Fruit fly (Drosophila melanogaster) whole organism, embryonic: ENCODE results near the gene CG13842.

Experiments
- ATbp ChIP-seq: fragments of 200-800 bp; sonication (Bioruptor generic); optimal IDR thresholded peaks from 2 replicates; lab custom pipeline; 2017; ENCODE audit warnings: missing biosample characterization, mild to moderate bottlenecking, missing genetic modification characterization, missing genetic modification reagents
- Abd-B ChIP-seq: fragments of 200-800 bp; sonication (Bioruptor generic); optimal IDR thresholded peaks from 2 replicates; lab custom pipeline; 2018; ENCODE audit warnings: missing biosample characterization, mild to moderate bottlenecking, missing genetic modification characterization, moderate library complexity
- Asciz ChIP-seq: fragments of 200-800 bp; sonication (Bioruptor generic); optimal IDR thresholded peaks from 2 replicates; lab custom pipeline; 2017; ENCODE audit warnings: missing biosample characterization, mild to moderate bottlenecking, missing genetic modification characterization, missing genetic modification reagents
- Atf6 ChIP-seq: fragments of 200-800 bp; sonication (Bioruptor generic); IDR thresholded peaks from 2 replicates; pipeline ENCODE4 v1.3.6; 2022; ENCODE audit warnings: missing biosample characterization, missing genetic modification characterization
- B-H1 ChIP-seq: fragments of 200-800 bp; sonication (Bioruptor generic); IDR thresholded peaks from 3 replicates; pipeline ENCODE4 v1.3.6; 2022; ENCODE audit warnings: missing biosample characterization, missing genetic modification characterization
- CG10959 ChIP-seq: fragments of 200-800 bp; sonication (Bioruptor generic); IDR thresholded peaks from 2 replicates; pipeline ENCODE4 v1.3.6; 2022; ENCODE audit warnings: missing biosample characterization, missing genetic modification characterization
- CG11247 ChIP-seq: fragments of 200-800 bp; sonication (Bioruptor generic); IDR thresholded peaks from 2 replicates; pipeline ENCODE4 v1.3.6; 2022; ENCODE audit warnings: missing biosample characterization, missing genetic modification characterization
- CG11723 ChIP-seq: fragments of 200-800 bp; sonication (Bioruptor generic); optimal IDR thresholded peaks from 2 replicates; lab custom pipeline; 2017; ENCODE audit warnings: missing biosample characterization, mild to moderate bottlenecking, missing genetic modification characterization
- CG12236 ChIP-seq: fragments of 200-800 bp; sonication (Bioruptor generic); optimal IDR thresholded peaks from 2 replicates; lab custom pipeline; 2016; ENCODE audit warnings: missing biosample characterization, missing genetic modification characterization
- CG14710 ChIP-seq: fragments of 200-800 bp; sonication (Bioruptor generic); optimal IDR thresholded peaks from 3 replicates; lab custom pipeline; 2019; ENCODE audit warnings: missing biosample characterization, mild to moderate bottlenecking, missing genetic modification characterization, moderate library complexity
- CG16813 ChIP-seq: fragments of 200-800 bp; sonication (Bioruptor generic); IDR thresholded peaks from 3 replicates; pipeline ENCODE4 v1.3.6; 2022; ENCODE audit warnings: missing biosample characterization, missing genetic modification characterization; ENCODE audit not compliant: partially characterized antibody
- CG17328 ChIP-seq: fragments of 200-800 bp; sonication (Bioruptor generic); IDR thresholded peaks from 2 replicates; pipeline ENCODE4 v1.3.6; 2022; ENCODE audit warnings: missing biosample characterization, missing genetic modification characterization
- CG17361 ChIP-seq: fragments of 200-800 bp; sonication (Bioruptor generic); IDR thresholded peaks from 3 replicates; pipeline ENCODE4 v1.3.6; 2022; ENCODE audit warnings: missing biosample characterization, missing genetic modification characterization
- CG17612 ChIP-seq: fragments of 200-800 bp; sonication (Bioruptor generic); IDR thresholded peaks from 2 replicates; pipeline ENCODE4 v1.3.6; 2022; ENCODE audit warnings: missing biosample characterization, missing genetic modification characterization
- CG2712 ChIP-seq: fragments of 200-800 bp; optimal IDR thresholded peaks from 3 replicates; lab custom pipeline; 2019; ENCODE audit warnings: missing biosample characterization, mild to moderate bottlenecking, missing genetic modification characterization, moderate library complexity
- CG32767 ChIP-seq: fragments of 200-800 bp; sonication (Bioruptor generic); IDR thresholded peaks from 2 replicates; pipeline ENCODE4 v1.3.6; 2022; ENCODE audit warnings: missing biosample characterization, missing genetic modification characterization
- CG4404 ChIP-seq: fragments of 200-800 bp; sonication (Bioruptor generic); IDR thresholded peaks from 2 replicates; pipeline ENCODE4 v1.3.6; 2022; ENCODE audit warnings: missing biosample characterization, missing genetic modification characterization
- CG4820 ChIP-seq: fragments of 200-800 bp; sonication (Bioruptor generic); optimal IDR thresholded peaks from 3 replicates; lab custom pipeline; 2016; ENCODE audit warnings: missing biosample characterization, missing genetic modification characterization
- CG6683 ChIP-seq: fragments of 200-800 bp; sonication (Bioruptor generic); optimal IDR thresholded peaks from 2 replicates; lab custom pipeline; 2017; ENCODE audit warnings: missing biosample characterization, mild to moderate bottlenecking, missing genetic modification characterization, missing genetic modification reagents
- CG6689 ChIP-seq: fragments of 200-800 bp; sonication (Bioruptor generic); IDR thresholded peaks from 2 replicates; pipeline ENCODE4 v1.3.6; 2022; ENCODE audit warnings: missing biosample characterization, missing genetic modification characterization
- CG8359 ChIP-seq: fragments of 200-800 bp; sonication (Bioruptor generic); optimal IDR thresholded peaks from 2 replicates; lab custom pipeline; 2017; ENCODE audit warnings: missing biosample characterization, mild to moderate bottlenecking, missing genetic modification characterization, borderline replicate concordance
- CoRest ChIP-seq: fragments of 200-800 bp; sonication (Bioruptor generic); optimal IDR thresholded peaks from 3 replicates; lab custom pipeline; 2018; ENCODE audit warnings: missing biosample characterization, mild to moderate bottlenecking, missing genetic modification characterization, moderate library complexity
- Dbx ChIP-seq: fragments of 200-800 bp; sonication (Bioruptor generic); IDR thresholded peaks from 3 replicates; pipeline ENCODE4 v1.3.6; 2022; ENCODE audit warnings: missing biosample characterization, missing genetic modification characterization
- Doc2 ChIP-seq: fragments of 200-800 bp; sonication (Bioruptor generic); IDR thresholded peaks from 2 replicates; pipeline ENCODE4 v1.3.6; 2022; ENCODE audit warnings: missing biosample characterization, missing genetic modification characterization
- H2.0 ChIP-seq: fragments of 200-800 bp; sonication (Bioruptor generic); IDR thresholded peaks from 2 replicates; pipeline ENCODE4 v1.3.6; 2022; ENCODE audit warnings: missing biosample characterization, missing genetic modification characterization
- HHEX ChIP-seq: fragments of 200-800 bp; sonication (Bioruptor generic); optimal IDR thresholded peaks from 3 replicates; lab custom pipeline; 2017; ENCODE audit warnings: missing biosample characterization, mild to moderate bottlenecking, missing genetic modification characterization, missing genetic modification reagents
- HmgD ChIP-seq: fragments of 200-800 bp; sonication (Bioruptor generic); optimal IDR thresholded peaks from 3 replicates; lab custom pipeline; 2016; ENCODE audit warnings: missing biosample characterization, missing genetic modification characterization
- Lhr ChIP-seq: fragments of 200-800 bp; sonication (Bioruptor generic); optimal IDR thresholded peaks from 3 replicates; lab custom pipeline; 2017; ENCODE audit warnings: mild to moderate bottlenecking, missing biosample characterization, missing genetic modification reagents, missing genetic modification characterization
- Med ChIP-seq: fragments of 200-800 bp; sonication (Bioruptor generic); peaks from one replicate; lab custom pipeline; 2016; ENCODE audit warnings: missing biosample characterization, missing genetic modification characterization, mild to moderate bottlenecking, inconsistent platforms, moderate library complexity
- NC2β ChIP-seq: fragments of 200-800 bp; sonication (Bioruptor generic); optimal IDR thresholded peaks from 2 replicates; lab custom pipeline; 2016; ENCODE audit warnings: missing biosample characterization, missing genetic modification characterization
- Nf-YA ChIP-seq: fragments of 200-800 bp; sonication (Bioruptor generic); IDR thresholded peaks from 2 replicates; pipeline ENCODE4 v1.3.6; 2022; ENCODE audit warnings: missing biosample characterization, missing genetic modification characterization
- Nf-YB ChIP-seq: fragments of 200-800 bp; sonication (Bioruptor generic); optimal IDR thresholded peaks from 3 replicates; lab custom pipeline; 2019; ENCODE audit warnings: missing biosample characterization, mild to moderate bottlenecking, missing genetic modification characterization, moderate library complexity
- Sox102F ChIP-seq: fragments of 200-800 bp; sonication (Bioruptor generic); optimal IDR thresholded peaks from 2 replicates; lab custom pipeline; 2018; ENCODE audit warnings: missing biosample characterization, mild to moderate bottlenecking, missing genetic modification characterization, moderate library complexity
- ato ChIP-seq: fragments of 200-800 bp; sonication (Bioruptor generic); IDR thresholded peaks from 2 replicates; pipeline ENCODE4 v1.3.6; 2022; ENCODE audit warnings: missing biosample characterization, missing genetic modification characterization; ENCODE audit not compliant: partially characterized antibody
- bcd ChIP-seq: fragments of 200-800 bp; sonication (Bioruptor generic); optimal IDR thresholded peaks from 2 replicates; lab custom pipeline; 2017; ENCODE audit warnings: missing biosample characterization, mild to moderate bottlenecking, missing genetic modification characterization
- ci ChIP-seq: fragments of 200-800 bp; sonication (Bioruptor generic); IDR thresholded peaks from 3 replicates; pipeline ENCODE4 v1.3.6; 2022; ENCODE audit warnings: missing biosample characterization, missing genetic modification characterization
- dysf ChIP-seq: fragments of 200-800 bp; sonication (Bioruptor generic); IDR thresholded peaks from 3 replicates; pipeline ENCODE4 v1.3.6; 2022; ENCODE audit warnings: missing biosample characterization, missing genetic modification characterization
- esg ChIP-seq: fragments of 200-800 bp; sonication (Bioruptor generic); conservative IDR thresholded peaks from 2 replicates; pipeline ENCODE4 v1.3.6; 2022; ENCODE audit warnings: missing biosample characterization, missing genetic modification characterization
- fd102C ChIP-seq: fragments of 200-800 bp; sonication (Bioruptor generic); optimal IDR thresholded peaks from 2 replicates; lab custom pipeline; 2018; ENCODE audit warnings: missing biosample characterization, mild to moderate bottlenecking, missing genetic modification characterization, moderate library complexity
- gsb-n ChIP-seq: fragments of 200-800 bp; sonication (Bioruptor generic); optimal IDR thresholded peaks from 3 replicates; lab custom pipeline; 2018; ENCODE audit warnings: missing biosample characterization, mild to moderate bottlenecking, missing genetic modification characterization
- jumu ChIP-seq: fragments of 200-800 bp; sonication (Bioruptor generic); optimal IDR thresholded peaks from 3 replicates; lab custom pipeline; 2016; ENCODE audit warnings: missing biosample characterization, missing genetic modification characterization
- knrl ChIP-seq: fragments of 200-800 bp; sonication (Bioruptor generic); IDR thresholded peaks from 3 replicates; pipeline ENCODE4 v1.3.6; 2022; ENCODE audit warnings: missing biosample characterization, missing genetic modification characterization; ENCODE audit not compliant: partially characterized antibody
- lilli ChIP-seq: fragments of 200-800 bp; sonication (Bioruptor generic); optimal IDR thresholded peaks from 3 replicates; lab custom pipeline; 2016; ENCODE audit warnings: missing biosample characterization, missing genetic modification characterization
- prd ChIP-seq, 3 experiments: fragments of >200 bp in 2 of 3; fragments of 200-800 bp in 1 of 3; sonication (Bioruptor generic) in 1 of 3; optimal IDR thresholded peaks in 2 of 3; IDR thresholded peaks in 1 of 3; 2 replicates in 2 of 3; 3 replicates in 1 of 3; pipeline versions ENCODE4 v1.3.6 to Lab custom; 2017 to 2022; ENCODE audit warnings: missing biosample characterization in 1 of 3, missing genetic modification characterization in 1 of 3
- row ChIP-seq: fragments of 200-800 bp; sonication (Bioruptor generic); IDR thresholded peaks from 3 replicates; pipeline ENCODE4 v1.3.6; 2022; ENCODE audit warnings: missing biosample characterization, missing genetic modification characterization
- sens-2 ChIP-seq: fragments of 200-800 bp; sonication (Bioruptor generic); IDR thresholded peaks from 2 replicates; pipeline ENCODE4 v1.3.6; 2022; ENCODE audit warnings: missing biosample characterization, missing genetic modification characterization
- unpg ChIP-seq: fragments of 200-800 bp; sonication (Bioruptor generic); optimal IDR thresholded peaks from 3 replicates; lab custom pipeline; 2018; ENCODE audit warnings: missing biosample characterization, mild to moderate bottlenecking, missing genetic modification characterization, moderate library complexity
- vnd ChIP-seq: fragments of 200-800 bp; sonication (Bioruptor generic); IDR thresholded peaks from 3 replicates; pipeline ENCODE4 v1.3.6; 2022; ENCODE audit warnings: missing biosample characterization, missing genetic modification characterization; ENCODE audit not compliant: partially characterized antibody
- zen2 ChIP-seq: fragments of 200-800 bp; sonication (Bioruptor generic); IDR thresholded peaks from 3 replicates; pipeline ENCODE4 v1.3.6; 2022; ENCODE audit warnings: missing biosample characterization, missing genetic modification characterization; ENCODE audit not compliant: partially characterized antibody

The CG13842 gene

dm6 chr3R:22690311-22690710, 16.8 kb downstream of the CG13842 start, which contains the start of the genes wfs1 and Nup133 (continued):
- TF ChIP-seq knrl = peak; percentile 90
- TF ChIP-seq Sox102F (GFP tag; lab: Kevin White, UChicago) = peak; percentile 80
- TF ChIP-seq sens-2 (GFP tag; lab: Robert Waterston, UW) = no peak
- TF ChIP-seq H2.0 = peak; percentile 62
- TF ChIP-seq CG6683 = no peak
- TF ChIP-seq CG32767 = peak; percentile 65; the same call in 1 of the 2 replicates
- peak; percentile 48; the same call in 1 of the 2 replicates for TF ChIP-seq CG17328 (GFP tag; lab: Robert Waterston, UW)
- peak; percentile 60 for TF ChIP-seq Asciz (GFP tag; lab: Kevin White, UChicago)
- TF ChIP-seq gsb-n (tag; lab: Kevin White, UChicago) = peak; percentile 78
- peak; percentile 49 for TF ChIP-seq HHEX (GFP tag; lab: Kevin White, UChicago)
- peak; percentile 62; the same call in 1 of the 3 replicates for TF ChIP-seq dysf (GFP tag; lab: Robert Waterston, UW)
- TF ChIP-seq row (GFP tag; lab: Robert Waterston, UW) = peak; percentile 94
- TF ChIP-seq lilli (GFP tag; lab: Kevin White, UChicago) = no peak
- no peak for TF ChIP-seq Doc2 (GFP tag; lab: Robert Waterston, UW)
- 0 out of 2 replicates have a peak, but pooled peaks have one; percentile 46 for TF ChIP-seq CG11247 (GFP tag; lab: Robert Waterston, UW)
- TF ChIP-seq bcd = peak; percentile 57
- peak; percentile 14 for TF ChIP-seq Lhr
- TF ChIP-seq Dbx (GFP tag; lab: Robert Waterston, UW) = peak; percentile 76
- 0 out of 3 replicates have a peak, but pooled peaks have one; percentile 16 for TF ChIP-seq ci (GFP tag; lab: Robert Waterston, UW)
- peak; percentile 63 for TF ChIP-seq CG4820 (GFP tag; lab: Kevin White, UChicago)
- TF ChIP-seq NC2β = no peak
- no peak for TF ChIP-seq CG11723 (GFP tag; lab: Kevin White, UChicago)
- TF ChIP-seq CG2712 = peak; percentile 92
- no peak; the same call in 1 of the 3 replicates for TF ChIP-seq CG17361
- TF ChIP-seq HmgD (GFP tag; lab: Kevin White, UChicago) = no peak
- no peak for TF ChIP-seq CG17612 (GFP tag; lab: Robert Waterston, UW)
- peak; percentile 93 for TF ChIP-seq CG14710 (tag; lab: Kevin White, UChicago)
- peak; percentile 48 for TF ChIP-seq ATbp
- TF ChIP-seq prd (optimal IDR thresholded peaks at IDR 0.05; lab: Kevin White, UChicago) = no peak
- peak; percentile 80 for TF ChIP-seq prd (GFP tag; IDR thresholded peaks at IDR 0.05; lab: Robert Waterston, UW)
- peak; percentile 61 for TF ChIP-seq Nf-YB (GFP tag; lab: Kevin White, UChicago)
- peak; percentile 81; the same call in 2 of the 3 replicates for TF ChIP-seq vnd
- peak; percentile 55; the same call in 1 of the 2 replicates for TF ChIP-seq ato (GFP tag; lab: Robert Waterston, UW)
- TF ChIP-seq Abd-B (GFP tag; lab: Kevin White, UChicago) = peak; percentile 68
- peak; percentile 67 for TF ChIP-seq Atf6
- peak; percentile 25; the same call in 1 of the 3 replicates for TF ChIP-seq B-H1 (GFP tag; lab: Robert Waterston, UW)
- TF ChIP-seq CG8359 (GFP tag; lab: Kevin White, UChicago) = peak; percentile 29
- TF ChIP-seq esg (GFP tag; lab: Robert Waterston, UW) = peak; percentile 56
- peak; percentile 40; the same call in 1 of the 2 replicates for TF ChIP-seq Nf-YA (GFP tag; lab: Robert Waterston, UW)
- TF ChIP-seq CG16813 (GFP tag; lab: Robert Waterston, UW) = peak; percentile 87
- TF ChIP-seq zen2 (GFP tag; lab: Robert Waterston, UW) = peak; percentile 58; the same call in 1 of the 3 replicates
- TF ChIP-seq unpg (GFP tag; lab: Kevin White, UChicago) = peak; percentile 84
- peak; percentile 1 for TF ChIP-seq fd102C (GFP tag; lab: Kevin White, UChicago)
- no peak for TF ChIP-seq jumu (GFP tag; lab: Kevin White, UChicago)
- no peak for TF ChIP-seq CG4404
- TF ChIP-seq CoRest (tag; lab: Kevin White, UChicago) = peak; percentile 91
- no peak for TF ChIP-seq CG12236 (GFP tag; lab: Kevin White, UChicago)
- no peak for TF ChIP-seq Med
- peak; percentile 69 for TF ChIP-seq CG6689 (GFP tag; lab: Robert Waterston, UW)
- TF ChIP-seq CG10959 = 0 out of 2 replicates have a peak, but pooled peaks have one; percentile 37
